Fruit fly (Drosophila melanogaster) S2 (cell line): ENCODE data around the gene kmg.

Experiments
- CG8478 ChIP-seq: fragments of >200 bp; optimal IDR thresholded peaks from 2 replicates; lab custom pipeline; 2018
- CTCF ChIP-seq, 2 experiments: fragments of >200 bp; optimal IDR thresholded peaks; 2 replicates each; lab custom pipeline; 2018

DNA sequence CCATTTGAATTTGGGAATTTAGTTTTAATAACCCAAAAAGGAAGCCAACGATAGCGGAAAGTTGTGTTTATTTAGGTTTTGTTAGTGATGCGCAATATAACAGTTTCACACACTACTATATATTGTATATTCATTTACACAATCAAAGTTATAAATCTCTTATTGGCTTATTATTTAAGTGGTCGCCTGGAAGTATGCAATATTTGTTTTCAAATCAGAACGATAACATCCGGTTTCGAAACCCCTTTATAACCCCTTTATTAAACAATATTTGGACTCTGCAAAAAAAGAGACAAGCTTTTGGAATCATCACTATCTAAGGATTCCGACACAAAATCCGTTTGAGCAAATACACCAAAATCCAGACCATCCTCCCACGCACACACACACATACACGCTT, 2.4 kb upstream of the kmg start:
- TF ChIP-seq CTCF (optimal IDR thresholded peaks at IDR 0.05; lab: Kevin White, UChicago) (no peak), CG8478 (lab: Kevin White, UChicago) (no peak)
